Fruit fly (Drosophila melanogaster): ENCODE measurements around the gene fbp.

- no peak for TF ChIP-seq psq (optimal IDR thresholded peaks at IDR 0.05)
- no peak for TF ChIP-seq usp (GFP tag; optimal IDR thresholded peaks at IDR 0.05)
- TF ChIP-seq CG8478 (optimal IDR thresholded peaks at IDR 0.05), result no peak
Measured at dm6 chr2L:19791321-19792281, 27.7 kb upstream of the fbp start, which contains the start of the genes CdGAPr and CG10466.
